ENCODE assay signal across 5 worm cellular contexts in genomic region chrIII:7271083-7271482, ce11.
TF ChIP-seq lines count a peak whose summit lies in the region.

No protein-coding gene starts in this region.

TF ChIP-seq in whole organism, L1 larva, 84 proteins besides CTCF, POLR2A, EP300 and RAD21 (continues in another document):
- no peak for TF ChIP-seq lin-15B (tag; optimal IDR thresholded peaks at IDR 0.05; lab: Kevin White, UChicago)
- no peak for TF ChIP-seq nhr-76 (tag; optimal IDR thresholded peaks at IDR 0.05; lab: Kevin White, UChicago)
- TF ChIP-seq irx-1 (tag; optimal IDR thresholded peaks at IDR 0.05; lab: Kevin White, UChicago) = no peak
- peak; percentile 19 for TF ChIP-seq skn-1 (tag; optimal IDR thresholded peaks at IDR 0.05; lab: Kevin White, UChicago)
- no peak for TF ChIP-seq rnt-1 (tag; optimal IDR thresholded peaks at IDR 0.05; lab: Kevin White, UChicago)
- TF ChIP-seq unc-98 (GFP tag; IDR thresholded peaks at IDR 0.05; lab: Robert Waterston, UW) = no peak
- TF ChIP-seq mep-1 (tag; optimal IDR thresholded peaks at IDR 0.05; lab: Kevin White, UChicago) = no peak
- no peak for TF ChIP-seq alr-1 (tag; optimal IDR thresholded peaks at IDR 0.05; lab: Kevin White, UChicago; ENCODE audit: borderline replicate concordance)
- TF ChIP-seq isw-1 (GFP tag; IDR thresholded peaks at IDR 0.05; lab: Robert Waterston, UW) = no peak
- no peak for TF ChIP-seq zag-1 (tag; optimal IDR thresholded peaks at IDR 0.05; lab: Kevin White, UChicago)
- no peak for TF ChIP-seq nhr-237 (tag; optimal IDR thresholded peaks at IDR 0.05; lab: Kevin White, UChicago)
- no peak for TF ChIP-seq nhr-12 (tag; optimal IDR thresholded peaks at IDR 0.05; lab: Kevin White, UChicago)
- TF ChIP-seq mdl-1 (tag; optimal IDR thresholded peaks at IDR 0.05; lab: Kevin White, UChicago) = no peak
- TF ChIP-seq sox-4 (tag; optimal IDR thresholded peaks at IDR 0.05; lab: Kevin White, UChicago) = no peak
- TF ChIP-seq pax-3 (tag; optimal IDR thresholded peaks at IDR 0.05; lab: Kevin White, UChicago) = no peak
- no peak for TF ChIP-seq nhr-28 (tag; optimal IDR thresholded peaks at IDR 0.05; lab: Kevin White, UChicago)
- no peak for TF ChIP-seq Y116A8C.19 (tag; optimal IDR thresholded peaks at IDR 0.05; lab: Kevin White, UChicago; ENCODE audit: borderline replicate concordance)
- no peak for TF ChIP-seq C16A3.4 (tag; optimal IDR thresholded peaks at IDR 0.05; lab: Kevin White, UChicago)
- TF ChIP-seq pag-3 (tag; optimal IDR thresholded peaks at IDR 0.05; lab: Kevin White, UChicago; ENCODE audit: borderline replicate concordance, insufficient read depth) = no peak

TF ChIP-seq in whole organism, L2 larva, 48 proteins besides CTCF, POLR2A, EP300 and RAD21:
- TF ChIP-seq nhr-25 (tag; optimal IDR thresholded peaks at IDR 0.05; lab: Kevin White, UChicago) (peak; percentile 13), sma-9 (GFP tag; optimal IDR thresholded peaks at IDR 0.05; lab: Kevin White, UChicago) (no peak), sma-9 (tag; optimal IDR thresholded peaks at IDR 0.05; lab: Kevin White, UChicago) (no peak), dmd-4 (tag; optimal IDR thresholded peaks at IDR 0.05; lab: Kevin White, UChicago) (no peak), sma-3 (GFP tag; optimal IDR thresholded peaks at IDR 0.05; lab: Kevin White, UChicago) (peak; percentile 12), lsy-2 (tag; optimal IDR thresholded peaks at IDR 0.05; lab: Kevin White, UChicago) (no peak), aly-2 (tag; optimal IDR thresholded peaks at IDR 0.05; lab: Kevin White, UChicago) (no peak), mdl-1 (tag; optimal IDR thresholded peaks at IDR 0.05; lab: Kevin White, UChicago) (no peak), crh-2 (tag; optimal IDR thresholded peaks at IDR 0.05; lab: Kevin White, UChicago) (no peak), F13H6.1 (tag; optimal IDR thresholded peaks at IDR 0.05; lab: Kevin White, UChicago) (no peak), Y55F3AM.14 (GFP tag; optimal IDR thresholded peaks at IDR 0.05; lab: Kevin White, UChicago) (no peak), nhr-129 (tag; optimal IDR thresholded peaks at IDR 0.05; lab: Kevin White, UChicago) (no peak), nhr-6 (tag; optimal IDR thresholded peaks at IDR 0.05; lab: Kevin White, UChicago) (no peak), sem-4 (tag; optimal IDR thresholded peaks at IDR 0.05; lab: Kevin White, UChicago) (no peak)

TF ChIP-seq in whole organism, L3 larva, 47 proteins besides CTCF, POLR2A, EP300 and RAD21:
- no peak for TF ChIP-seq unc-39 (tag; optimal IDR thresholded peaks at IDR 0.05; lab: Kevin White, UChicago)
- TF ChIP-seq pha-4 (tag; optimal IDR thresholded peaks at IDR 0.05; lab: Kevin White, UChicago) = peak; percentile 12
- TF ChIP-seq nhr-77 (tag; optimal IDR thresholded peaks at IDR 0.05; lab: Kevin White, UChicago) = no peak
- TF ChIP-seq lsy-12 (tag; optimal IDR thresholded peaks at IDR 0.05; lab: Kevin White, UChicago) = no peak
- peak; percentile 51 for TF ChIP-seq elt-2 (tag; optimal IDR thresholded peaks at IDR 0.05; lab: Kevin White, UChicago)
- TF ChIP-seq nhr-25 (tag; optimal IDR thresholded peaks at IDR 0.05; lab: Kevin White, UChicago) = no peak
- no peak for TF ChIP-seq egl-27 (tag; optimal IDR thresholded peaks at IDR 0.05; lab: Kevin White, UChicago)
- no peak for TF ChIP-seq elt-1 (tag; optimal IDR thresholded peaks at IDR 0.05; lab: Kevin White, UChicago)
- TF ChIP-seq nhr-23 (tag; optimal IDR thresholded peaks at IDR 0.05; lab: Kevin White, UChicago) = peak; percentile 42

TF ChIP-seq in whole organism, L4 larva, 104 proteins besides CTCF, POLR2A, EP300 and RAD21:
- TF ChIP-seq mep-1 (tag; optimal IDR thresholded peaks at IDR 0.05; lab: Kevin White, UChicago) = peak; percentile 39
- TF ChIP-seq dmd-6 (GFP tag; IDR thresholded peaks at IDR 0.05; lab: Robert Waterston, UW) = peak; percentile 35; the same call in 1 of the 2 replicates
- TF ChIP-seq daf-16 (GFP tag; optimal IDR thresholded peaks at IDR 0.05; lab: Kevin White, UChicago) = no peak
- peak; percentile 40 for TF ChIP-seq daf-16 (tag; optimal IDR thresholded peaks at IDR 0.05; lab: Kevin White, UChicago)
- TF ChIP-seq ceh-82 (tag; optimal IDR thresholded peaks at IDR 0.05; lab: Kevin White, UChicago) = no peak
- peak; percentile 23 for TF ChIP-seq hlh-30 (tag; optimal IDR thresholded peaks at IDR 0.05; lab: Kevin White, UChicago; ENCODE audit: insufficient read depth)
- peak; percentile 54 for TF ChIP-seq nhr-28 (tag; optimal IDR thresholded peaks at IDR 0.05; lab: Kevin White, UChicago)
- no peak for TF ChIP-seq nhr-48 (tag; optimal IDR thresholded peaks at IDR 0.05; lab: Kevin White, UChicago)
- peak; percentile 7 for TF ChIP-seq nhr-6 (tag; optimal IDR thresholded peaks at IDR 0.05; lab: Kevin White, UChicago)
- no peak for TF ChIP-seq duxl-1 (tag; optimal IDR thresholded peaks at IDR 0.05; lab: Kevin White, UChicago; ENCODE audit: poor library complexity)

TF ChIP-seq in whole organism, young adult, 124 proteins besides CTCF, POLR2A, EP300 and RAD21:
- TF ChIP-seq somi-1 (GFP tag; optimal IDR thresholded peaks at IDR 0.05; lab: Kevin White, UChicago) (peak; percentile 36), efl-1 (GFP tag; optimal IDR thresholded peaks at IDR 0.05; lab: Kevin White, UChicago) (no peak), ama-1 (optimal IDR thresholded peaks at IDR 0.05; lab: Kevin White, UChicago) (peak; percentile 36), ama-1 (GFP tag; optimal IDR thresholded peaks at IDR 0.05; lab: Kevin White, UChicago) (no peak), nhr-80 (tag; optimal IDR thresholded peaks at IDR 0.05; lab: Kevin White, UChicago) (peak; percentile 22)
